Worm (Caenorhabditis elegans) whole organism, L1 larva: ENCODE results near the gene srd-47.

Source experiments
- efl-3 ChIP-seq: fragments of 200-800 bp; sonication (Bioruptor generic); optimal IDR thresholded peaks from 2 replicates; lab custom pipeline; 2018; ENCODE audit warnings: mild to moderate bottlenecking, missing genetic modification characterization, missing compliant biosample characterization
- elt-3 ChIP-seq, 6 experiments: fragments of 150-350 bp in 1 of 6; sonication (generic microtip); optimal IDR thresholded peaks; 2 replicates each; lab custom pipeline; 2017 to 2018; ENCODE audit warnings: missing biosample characterization in 6 of 6, missing genetic modification characterization in 6 of 6, inconsistent platforms in 1 of 6
- hpl-2 ChIP-seq: fragments of 150-350 bp; optimal IDR thresholded peaks from 2 replicates; lab custom pipeline; 2014; ENCODE audit warnings: missing biosample characterization, missing genetic modification reagents, missing genetic modification characterization
- nhr-237 ChIP-seq: fragments of 150-350 bp; optimal IDR thresholded peaks from 2 replicates; lab custom pipeline; 2014; ENCODE audit warnings: missing biosample characterization, missing genetic modification characterization
- unc-130 ChIP-seq: fragments of 150-350 bp; optimal IDR thresholded peaks from 2 replicates; lab custom pipeline; 2017; ENCODE audit warnings: missing biosample characterization, missing genetic modification characterization, inconsistent platforms
- unc-30 ChIP-seq: sonication (generic microtip); optimal IDR thresholded peaks from 2 replicates; lab custom pipeline; 2017; ENCODE audit warnings: missing biosample characterization, missing genetic modification characterization
- unc-62 ChIP-seq: fragments of 150-350 bp; optimal IDR thresholded peaks from 2 replicates; lab custom pipeline; 2014; ENCODE audit warnings: missing biosample characterization, missing genetic modification reagents, missing genetic modification characterization

- no peak for TF ChIP-seq nhr-237 (tag; lab: Kevin White, UChicago)
- no peak for TF ChIP-seq elt-3 (tag; optimal IDR thresholded peaks at IDR 0.05; lab: Kevin White, UChicago)
- TF ChIP-seq unc-30 (tag; lab: Kevin White, UChicago) = no peak
- no peak for TF ChIP-seq unc-62 (GFP tag; lab: Kevin White, UChicago)
- no peak for TF ChIP-seq unc-130
- no peak for TF ChIP-seq efl-3
- TF ChIP-seq hpl-2 (GFP tag; lab: Kevin White, UChicago) = no peak
Measured at ce11 chrX:12364804-12365203, 31.4 kb downstream of the srd-47 start, which contains the start of gene F19H6.5.
